Fruit fly (Drosophila melanogaster) whole organism: ENCODE measurements around the gene CG43322.

ENCODE experiments used
- CG8478 ChIP-seq: fragments of >200 bp; optimal IDR thresholded peaks from 2 replicates; lab custom pipeline; 2018; ENCODE audit warnings: inconsistent platforms
- Dll ChIP-seq: fragments of >200 bp; optimal IDR thresholded peaks from 2 replicates; lab custom pipeline; 2017
- EcR ChIP-seq, 2 experiments: fragments of >200 bp; optimal IDR thresholded peaks; 2 replicates each; lab custom pipeline; 2017; ENCODE audit warnings: missing biosample characterization in 2 of 2, missing genetic modification characterization in 2 of 2, missing genetic modification reagents in 2 of 2
- pan ChIP-seq: fragments of >200 bp; optimal IDR thresholded peaks from 2 replicates; lab custom pipeline; 2017
- psq ChIP-seq: fragments of >200 bp; optimal IDR thresholded peaks from 2 replicates; lab custom pipeline; 2017
- usp ChIP-seq: fragments of >200 bp; optimal IDR thresholded peaks from 2 replicates; lab custom pipeline; 2017; ENCODE audit warnings: missing biosample characterization, missing genetic modification characterization, mixed read lengths

The CG43322 gene

DNA sequence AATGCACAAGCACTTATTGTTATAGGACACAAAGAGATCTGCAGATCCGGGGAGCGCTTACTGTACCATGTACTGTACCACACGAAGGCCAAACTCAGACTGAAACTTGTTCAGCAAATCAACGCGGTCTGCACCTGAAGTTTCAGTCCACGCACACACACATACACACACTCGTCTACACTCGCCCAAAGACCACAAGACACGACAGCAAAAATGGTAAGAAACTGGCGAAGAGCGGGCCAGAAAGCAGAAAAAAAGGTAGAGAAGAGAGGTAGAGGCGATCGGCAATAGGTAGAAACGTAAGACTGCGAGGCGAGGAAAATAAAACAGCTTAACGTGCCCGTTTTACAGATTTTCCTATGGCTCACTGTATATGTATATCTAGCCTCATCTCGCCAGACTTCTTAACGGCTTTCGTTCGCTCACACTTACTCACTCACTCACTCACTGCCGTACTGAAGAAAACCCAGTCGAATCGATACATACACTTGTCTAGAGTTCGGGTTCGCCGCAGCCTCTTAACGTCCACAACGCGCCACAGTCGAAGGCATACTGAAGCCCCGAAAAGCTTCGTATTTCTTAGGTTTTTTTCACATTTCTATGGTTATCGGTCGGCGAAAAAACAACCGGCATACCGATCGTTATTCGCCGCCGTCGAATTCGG is 3.3 kb upstream of the CG43322 start, which contains the start of gene uif:
Gene uif (minus strand): TSS at position 553 of the 664 bp plus-strand sequence.
- no peak for TF ChIP-seq pan

DNA sequence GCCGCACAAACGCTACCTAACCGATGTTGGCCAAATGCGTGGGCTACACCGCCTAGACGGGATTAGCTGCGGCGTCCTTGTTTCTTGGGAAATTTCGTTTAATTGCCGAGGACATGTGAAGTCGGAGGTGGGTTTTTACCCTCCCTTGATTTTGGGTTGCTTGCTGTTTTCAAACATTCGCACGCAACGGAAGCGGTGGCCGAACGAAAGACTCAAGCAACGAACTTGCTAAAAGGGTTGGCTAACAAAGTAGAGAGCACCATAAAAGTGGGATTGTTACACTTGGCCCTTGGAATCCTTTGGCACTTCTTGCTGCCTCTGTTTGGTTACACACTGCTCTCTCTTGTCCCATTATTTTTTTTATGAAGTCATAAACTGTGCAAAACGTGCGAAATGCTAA is 2.7 kb upstream of the CG43322 start:
- TF ChIP-seq Dll (no peak), CG8478 (lab: Kevin White, UChicago) (no peak), usp (GFP tag; lab: Kevin White, UChicago) (no peak), pan (no peak), psq (lab: Kevin White, UChicago) (no peak), EcR (GFP tag; optimal IDR thresholded peaks at IDR 0.05; lab: Kevin White, UChicago) (no peak)

DNA sequence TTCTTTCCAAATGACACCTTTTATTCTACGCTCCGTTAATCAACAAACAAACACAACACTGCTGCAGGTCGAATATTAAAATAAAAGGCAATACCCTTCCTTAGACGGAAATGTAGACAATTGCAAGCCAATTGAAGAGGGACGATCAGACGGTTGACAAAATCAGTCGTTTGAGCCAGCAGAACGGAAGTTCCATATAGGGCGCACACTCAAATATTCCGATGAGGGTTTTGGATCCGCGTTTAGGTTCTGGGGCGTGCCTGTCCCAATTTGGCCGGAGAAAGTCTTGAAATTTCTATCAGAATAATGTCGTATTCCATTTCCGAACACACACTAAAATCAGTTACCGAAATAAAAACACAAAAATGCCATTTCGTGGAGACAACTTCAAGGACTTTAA is 1.2 kb upstream of the CG43322 start, which contains the start of gene CG43321:
Gene CG43321 (plus strand): TSS at position 301 of the 400 bp plus-strand sequence.
- no peak for TF ChIP-seq CG8478 (lab: Kevin White, UChicago)
- no peak for TF ChIP-seq EcR (GFP tag; optimal IDR thresholded peaks at IDR 0.05; lab: Kevin White, UChicago)
- no peak for TF ChIP-seq psq (lab: Kevin White, UChicago)
- no peak for TF ChIP-seq pan
- TF ChIP-seq Dll = no peak
- no peak for TF ChIP-seq usp (GFP tag; lab: Kevin White, UChicago)

DNA sequence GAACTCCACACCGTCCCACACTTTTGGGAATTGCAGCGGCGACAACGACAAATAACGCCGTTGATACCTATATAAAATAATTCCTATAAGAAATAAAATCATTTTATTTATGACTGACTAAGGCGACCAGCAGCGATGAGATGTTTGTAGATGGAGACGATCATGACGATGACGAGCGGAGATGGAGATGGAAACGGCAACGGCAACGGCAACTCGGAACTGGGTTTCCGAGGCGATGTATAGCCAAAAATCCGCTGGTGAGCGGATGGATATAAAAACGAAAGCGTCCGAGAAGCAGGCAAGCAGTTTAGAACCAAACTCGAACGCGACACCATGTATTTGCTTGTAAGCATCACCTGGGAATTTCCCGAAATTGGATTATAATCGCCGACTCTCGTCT is 8.2 kb downstream of the CG43322 start, which contains the start of gene Pcp:
Gene Pcp (plus strand): TSS at position 301 of the 400 bp plus-strand sequence.
- TF ChIP-seq Dll (no peak), EcR (GFP tag; optimal IDR thresholded peaks at IDR 0.05; lab: Kevin White, UChicago) (no peak), usp (GFP tag; lab: Kevin White, UChicago) (no peak), CG8478 (lab: Kevin White, UChicago) (no peak), pan (no peak), psq (lab: Kevin White, UChicago) (no peak)

DNA sequence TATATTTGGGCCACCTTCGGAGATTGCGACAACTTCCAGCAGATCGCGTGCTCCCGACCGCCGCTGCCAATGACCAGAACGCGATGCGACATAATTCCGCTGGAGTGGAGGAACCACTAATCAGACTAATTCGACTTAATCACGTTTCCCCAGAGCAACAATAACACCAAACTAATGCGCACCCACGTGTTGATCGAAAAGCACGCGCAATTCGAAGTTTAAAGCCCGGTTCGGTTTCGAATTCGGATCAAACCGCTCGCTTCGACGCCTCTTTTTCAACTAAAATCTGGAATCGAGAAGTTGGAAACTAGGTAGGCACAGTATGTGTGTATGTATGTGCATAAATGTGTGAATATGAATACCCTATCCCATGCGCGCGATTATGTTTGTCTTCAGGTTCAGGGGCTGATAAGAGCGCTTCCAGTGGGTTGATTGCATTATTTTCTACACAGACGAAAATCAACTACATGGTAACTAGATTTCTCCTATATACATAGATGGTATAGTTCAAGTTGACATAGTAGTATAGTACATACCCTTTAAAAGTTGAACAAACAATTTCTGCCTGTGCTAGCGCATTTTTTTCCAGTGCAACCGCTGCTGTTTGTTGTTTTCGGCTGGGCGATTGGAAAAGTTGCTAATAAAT is 10.5 kb downstream of the CG43322 start, which contains the start of gene Gart:
Gene Gart (minus strand): TSS at position 285 of the 646 bp plus-strand sequence.
- TF ChIP-seq EcR (GFP tag; optimal IDR thresholded peaks at IDR 0.05; lab: Kevin White, UChicago) (no peak), usp (GFP tag; lab: Kevin White, UChicago) (no peak), psq (lab: Kevin White, UChicago) (no peak), CG8478 (lab: Kevin White, UChicago) (no peak), Dll (no peak)

DNA sequence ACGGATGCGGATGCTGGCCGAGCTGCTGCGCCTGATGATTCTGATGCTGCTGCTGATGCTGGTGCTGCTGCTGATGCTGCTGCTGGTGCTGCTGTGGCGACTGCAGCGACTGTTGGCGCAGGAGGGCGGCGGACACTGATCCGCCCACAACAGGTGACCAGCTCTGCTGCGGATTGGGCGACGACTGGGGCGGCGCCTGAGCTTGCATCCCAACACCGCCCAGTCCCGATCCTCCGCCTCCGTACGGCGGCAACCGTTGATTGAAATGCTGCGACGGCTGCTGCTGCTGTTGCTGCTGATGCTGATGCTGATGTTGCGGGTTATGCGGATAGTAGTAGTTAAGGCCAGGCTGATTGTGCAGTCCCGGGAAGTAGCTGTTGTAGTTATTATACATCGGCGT is 12.1 kb downstream of the CG43322 start:
- TF ChIP-seq usp (GFP tag; lab: Kevin White, UChicago) = no peak
- no peak for TF ChIP-seq psq (lab: Kevin White, UChicago)
- TF ChIP-seq EcR (GFP tag; optimal IDR thresholded peaks at IDR 0.05; lab: Kevin White, UChicago) = no peak
- TF ChIP-seq Dll = no peak
- no peak for TF ChIP-seq CG8478 (lab: Kevin White, UChicago)
- no peak for TF ChIP-seq pan

DNA sequence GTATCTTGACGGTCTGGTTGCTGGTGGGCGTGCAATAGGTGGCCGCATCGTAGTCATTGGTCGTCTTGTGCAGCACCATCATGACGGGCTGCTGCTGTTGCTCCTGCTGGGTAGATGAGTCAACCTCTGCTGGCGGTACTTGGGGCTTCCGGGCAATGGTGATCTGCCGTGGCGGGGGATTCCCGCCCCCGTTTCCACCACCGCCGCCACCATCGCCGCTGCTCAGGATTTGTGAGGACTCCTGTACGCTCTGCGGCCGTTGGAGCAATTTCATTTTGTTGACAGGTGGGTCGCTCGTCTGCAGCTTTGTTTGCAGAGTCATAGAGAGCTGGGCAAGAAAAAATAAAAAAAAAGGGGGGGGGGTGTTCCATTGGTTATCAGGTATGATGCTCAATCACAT is 13.1 kb downstream of the CG43322 start:
- no peak for TF ChIP-seq usp (GFP tag; lab: Kevin White, UChicago)
- no peak for TF ChIP-seq CG8478 (lab: Kevin White, UChicago)
- no peak for TF ChIP-seq pan
- no peak for TF ChIP-seq Dll
- TF ChIP-seq psq (lab: Kevin White, UChicago) = no peak
- TF ChIP-seq EcR (GFP tag; optimal IDR thresholded peaks at IDR 0.05; lab: Kevin White, UChicago) = no peak

DNA sequence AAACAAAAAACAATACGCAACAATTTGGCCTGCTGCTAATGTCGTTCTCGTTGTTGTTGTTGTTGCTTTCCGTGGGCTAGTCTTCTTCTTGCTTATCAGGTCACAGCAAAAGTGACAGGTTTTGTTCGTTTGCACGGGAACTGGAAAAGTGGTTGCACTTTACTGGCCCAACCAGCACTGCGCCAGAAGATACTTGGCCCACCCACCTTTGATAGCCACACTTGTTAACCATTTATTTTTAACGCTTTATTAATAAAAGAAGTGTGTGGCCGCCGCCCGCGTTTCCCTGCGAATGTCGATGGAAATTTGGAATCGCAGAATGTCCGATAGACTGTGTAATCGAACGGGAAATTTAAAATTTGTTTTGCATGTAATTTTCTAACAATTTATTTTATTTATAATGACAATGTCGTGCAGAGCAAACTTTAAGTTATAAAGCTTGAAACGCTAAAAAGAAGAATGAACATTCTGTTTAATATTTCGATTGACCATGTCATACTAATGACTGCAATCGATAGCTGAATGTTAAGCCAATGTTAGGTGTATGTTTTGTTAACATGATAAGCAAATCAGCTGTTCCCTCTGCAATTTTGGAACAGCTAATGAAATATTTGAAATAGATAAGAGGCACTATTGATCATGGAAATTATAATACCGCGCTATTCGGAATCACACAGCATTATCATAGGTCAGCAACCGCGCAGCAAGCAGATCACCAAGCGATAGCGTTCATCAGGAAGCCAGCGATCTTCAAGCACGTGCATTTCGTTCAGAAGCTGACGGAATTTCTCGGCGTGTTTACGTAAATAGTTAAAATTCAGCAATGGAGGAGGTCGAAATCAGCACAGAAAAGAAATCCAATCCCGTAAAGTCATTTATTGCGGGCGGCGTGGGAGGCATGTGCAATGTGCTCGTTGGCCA is 14.1 kb downstream of the CG43322 start, which contains the start of the genes CG31908 and MME1:
Gene CG31908 (minus strand): TSS at position 402 of the 921 bp plus-strand sequence.
Gene MME1 (plus strand): TSS at position 539 of the 921 bp plus-strand sequence.
- no peak for TF ChIP-seq EcR (GFP tag; optimal IDR thresholded peaks at IDR 0.05; lab: Kevin White, UChicago)
- TF ChIP-seq usp (GFP tag; lab: Kevin White, UChicago) = no peak
- no peak for TF ChIP-seq Dll
- no peak for TF ChIP-seq CG8478 (lab: Kevin White, UChicago)
- no peak for TF ChIP-seq pan
- TF ChIP-seq psq (lab: Kevin White, UChicago) = no peak

DNA sequence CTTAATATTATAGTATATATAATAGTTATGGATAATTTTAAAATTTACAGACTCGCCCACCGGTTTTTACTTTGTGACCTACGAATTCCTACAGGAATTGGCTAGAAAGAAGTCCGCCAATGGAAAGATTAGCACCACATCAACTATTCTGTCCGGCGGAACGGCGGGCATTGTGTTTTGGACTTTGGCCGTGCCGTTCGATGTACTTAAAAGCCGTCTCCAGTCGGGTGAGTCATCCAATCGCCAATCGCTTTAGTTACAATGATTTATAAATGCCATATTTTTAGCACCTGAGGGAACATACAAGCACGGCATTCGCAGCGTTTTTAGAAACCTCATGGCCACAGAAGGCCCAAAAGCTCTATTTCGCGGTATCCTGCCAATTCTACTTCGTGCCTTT is 15.2 kb downstream of the CG43322 start:
- no peak for TF ChIP-seq EcR (GFP tag; optimal IDR thresholded peaks at IDR 0.05; lab: Kevin White, UChicago)
- no peak for TF ChIP-seq usp (GFP tag; lab: Kevin White, UChicago)
- TF ChIP-seq pan = no peak
- TF ChIP-seq CG8478 (lab: Kevin White, UChicago) = no peak
- no peak for TF ChIP-seq psq (lab: Kevin White, UChicago)
- TF ChIP-seq Dll = no peak

DNA sequence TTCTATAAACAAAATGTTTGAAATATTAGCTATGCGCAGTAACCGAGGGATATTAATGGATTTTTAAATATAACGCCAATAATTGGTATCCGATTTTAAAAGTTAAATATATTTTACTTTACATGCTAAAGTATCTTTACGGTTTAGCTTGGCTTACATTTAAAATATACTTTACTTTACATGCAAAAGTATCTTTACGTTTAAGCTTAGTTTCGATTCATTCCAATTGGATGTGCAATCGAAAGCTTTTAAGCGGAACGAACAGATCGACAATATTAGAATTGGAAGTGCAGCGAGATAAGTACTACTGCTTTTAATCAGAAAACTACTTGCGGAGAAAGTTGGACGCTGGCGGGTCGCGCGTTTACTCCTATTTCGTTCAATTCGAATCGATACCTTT is 15.8 kb downstream of the CG43322 start:
- no peak for TF ChIP-seq CG8478 (lab: Kevin White, UChicago)
- TF ChIP-seq Dll = no peak
- TF ChIP-seq pan = no peak
- TF ChIP-seq EcR (GFP tag; optimal IDR thresholded peaks at IDR 0.05; lab: Kevin White, UChicago) = no peak
- TF ChIP-seq psq (lab: Kevin White, UChicago) = no peak
- no peak for TF ChIP-seq usp (GFP tag; lab: Kevin White, UChicago)

DNA sequence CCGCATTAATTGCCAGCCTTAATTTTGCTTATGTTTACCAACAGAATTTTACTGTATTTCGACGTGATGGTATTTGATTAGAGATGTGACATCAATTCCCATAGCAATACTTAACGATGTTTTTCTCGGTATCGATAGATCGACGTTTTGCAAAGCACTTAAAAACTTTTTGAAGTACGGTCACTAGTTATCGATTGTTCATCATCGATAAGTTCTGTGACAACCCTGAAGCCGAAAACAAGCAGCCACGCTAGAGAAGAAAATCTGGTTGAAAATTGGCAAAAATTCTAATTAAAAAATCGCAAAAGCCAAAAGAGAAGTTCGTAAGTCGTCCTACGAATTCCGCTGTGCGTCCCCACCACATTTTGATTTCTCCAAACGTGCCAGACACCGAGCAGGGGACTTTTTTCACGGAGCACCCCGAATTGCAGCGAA is 19.3 kb downstream of the CG43322 start, which contains the start of the genes Rab30 and Caper:
Gene Rab30 (minus strand): TSS at position 90 of the 435 bp plus-strand sequence.
Gene Caper (plus strand): TSS at position 205 of the 435 bp plus-strand sequence.
- TF ChIP-seq EcR (GFP tag; optimal IDR thresholded peaks at IDR 0.05; lab: Kevin White, UChicago) (no peak), psq (lab: Kevin White, UChicago) (no peak), Dll (no peak), CG8478 (lab: Kevin White, UChicago) (no peak), pan (no peak), usp (GFP tag; lab: Kevin White, UChicago) (no peak)
